Worm (Caenorhabditis elegans): ENCODE data around the gene ubh-2.

ubh-2 gene

DNA sequence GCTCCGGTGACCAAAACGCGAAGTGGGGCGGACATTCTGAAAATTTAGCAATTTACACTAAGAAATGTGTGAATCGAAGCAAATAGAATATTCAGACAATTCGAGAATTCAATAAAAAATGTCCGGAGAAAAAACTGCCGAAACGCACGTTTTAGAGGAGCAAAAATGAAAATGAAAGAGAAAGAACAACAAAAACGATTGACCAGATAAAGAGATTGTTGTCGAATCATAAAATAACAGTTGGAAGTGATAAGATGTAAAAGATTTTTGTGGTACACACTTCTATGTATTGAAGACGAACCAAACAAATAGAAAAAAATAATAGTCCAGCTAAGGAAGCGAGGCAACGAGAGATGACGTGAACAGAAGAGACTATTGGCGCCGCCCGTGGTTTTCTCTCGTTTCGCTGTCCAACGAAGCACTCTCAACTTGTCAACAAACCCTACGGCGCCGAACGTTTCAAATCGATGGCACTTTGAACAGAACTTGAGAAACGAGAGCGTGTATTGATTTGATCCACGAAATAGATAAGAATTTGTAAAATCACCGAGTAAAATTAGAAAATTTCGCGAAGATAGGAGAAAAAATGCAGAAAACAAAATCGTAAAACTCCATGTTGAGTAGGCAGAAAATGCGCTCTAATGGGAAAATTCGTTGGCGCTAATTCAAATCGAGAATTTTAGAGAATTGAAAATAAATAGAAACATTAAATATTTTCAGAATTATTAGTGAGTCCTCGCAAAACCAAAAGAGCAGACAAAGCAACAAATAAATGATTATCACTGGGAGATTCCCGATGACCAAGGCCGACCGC, 7.1 kb upstream of the ubh-2 start, which contains the start of gene mdh-1:
Gene mdh-1 (minus strand): TSS at position 36 of the 814 bp plus-strand sequence.
- TF ChIP-seq lin-29 (GFP tag; IDR thresholded peaks at IDR 0.05) (no peak), lim-7 (GFP tag; IDR thresholded peaks at IDR 0.05) (0 out of 2 replicates have a peak, but pooled peaks have one; percentile 25), nhr-41 (GFP tag; IDR thresholded peaks at IDR 0.05) (no peak), Y105C5A.15 (GFP tag; IDR thresholded peaks at IDR 0.05) (no peak), ces-1 (GFP tag; optimal IDR thresholded peaks at IDR 0.05) (no peak), T20F7.1 (GFP tag; optimal IDR thresholded peaks at IDR 0.05) (no peak), aha-1 (tag) (peak; percentile 92), ceh-20 (GFP tag; IDR thresholded peaks at IDR 0.05) (no peak), set-16 (GFP tag; IDR thresholded peaks at IDR 0.05) (no peak), jun-1 (tag; optimal IDR thresholded peaks at IDR 0.05) (no peak), aly-2 (tag; optimal IDR thresholded peaks at IDR 0.05) (no peak), daf-16 (GFP tag; optimal IDR thresholded peaks at IDR 0.05) (no peak), daf-16 (tag; optimal IDR thresholded peaks at IDR 0.05) (peak; percentile 46), lir-3 (tag; optimal IDR thresholded peaks at IDR 0.05) (no peak), ceh-32 (tag; optimal IDR thresholded peaks at IDR 0.05; ENCODE audit: poor library complexity) (no peak), egl-43 (GFP tag; IDR thresholded peaks at IDR 0.05) (no peak), F37D6.2 (tag; optimal IDR thresholded peaks at IDR 0.05) (no peak), lin-1 (GFP tag; IDR thresholded peaks at IDR 0.05) (no peak), fkh-10 (GFP tag; optimal IDR thresholded peaks at IDR 0.05) (no peak), F49E8.2 (tag; optimal IDR thresholded peaks at IDR 0.05; ENCODE audit: borderline replicate concordance) (no peak), duxl-1 (tag; optimal IDR thresholded peaks at IDR 0.05; ENCODE audit: poor library complexity) (no peak), fos-1 (tag; optimal IDR thresholded peaks at IDR 0.05) (no peak), D1046.2 (GFP tag; IDR thresholded peaks at IDR 0.05) (no peak), ZK337.2 (GFP tag; IDR thresholded peaks at IDR 0.05) (no peak), nhr-11 (tag; optimal IDR thresholded peaks at IDR 0.05) (no peak), zfp-3 (GFP tag; conservative IDR thresholded peaks at IDR 0.05) (peak; percentile 13; the same call in 1 of the 2 replicates), mes-2 (tag; optimal IDR thresholded peaks at IDR 0.05; ENCODE audit: poor library complexity, severe bottlenecking) (peak; percentile 9), mdt-29 (GFP tag; IDR thresholded peaks at IDR 0.05) (no peak), F26F4.8 (GFP tag; conservative IDR thresholded peaks at IDR 0.05) (no peak), nhr-76 (tag; optimal IDR thresholded peaks at IDR 0.05) (no peak), dve-1 (tag; optimal IDR thresholded peaks at IDR 0.05; ENCODE audit: insufficient read depth) (no peak), nhr-237 (tag; optimal IDR thresholded peaks at IDR 0.05) (no peak), gei-8 (GFP tag; optimal IDR thresholded peaks at IDR 0.05) (no peak), zag-1 (tag; optimal IDR thresholded peaks at IDR 0.05) (no peak), dmd-6 (GFP tag; IDR thresholded peaks at IDR 0.05) (no peak), lsy-2 (tag; optimal IDR thresholded peaks at IDR 0.05) (no peak), ctbp-1 (GFP tag; IDR thresholded peaks at IDR 0.05) (no peak), vab-7 (GFP tag; IDR thresholded peaks at IDR 0.05) (no peak), snpc-4 (tag; optimal IDR thresholded peaks at IDR 0.05) (no peak), mep-1 (tag; optimal IDR thresholded peaks at IDR 0.05) (peak; percentile 12), mxl-3 (GFP tag; optimal IDR thresholded peaks at IDR 0.05) (no peak), zip-2 (tag; optimal IDR thresholded peaks at IDR 0.05) (no peak), ceh-28 (tag; optimal IDR thresholded peaks at IDR 0.05) (peak; percentile 14), daf-19 (GFP tag; conservative IDR thresholded peaks at IDR 0.05) (no peak), ceh-44 (GFP tag; IDR thresholded peaks at IDR 0.05) (no peak), ama-1 (optimal IDR thresholded peaks at IDR 0.05) (no peak), nhr-28 (tag; optimal IDR thresholded peaks at IDR 0.05) (peak; percentile 33), lin-38 (GFP tag; IDR thresholded peaks at IDR 0.05) (no peak; the same call in 1 of the 2 replicates), madf-9 (GFP tag; conservative IDR thresholded peaks at IDR 0.05) (0 out of 2 replicates have a peak, but pooled peaks have one; percentile 5), hmg-1.1 (GFP tag; IDR thresholded peaks at IDR 0.05) (no peak; the same call in 1 of the 2 replicates)
